Worm (Caenorhabditis elegans): Measurements from ENCODE around the gene sru-26.
A peak's percentile ranks its signal among the peaks of the same experiment; 100 is the strongest.

sru-26 gene

DNA sequence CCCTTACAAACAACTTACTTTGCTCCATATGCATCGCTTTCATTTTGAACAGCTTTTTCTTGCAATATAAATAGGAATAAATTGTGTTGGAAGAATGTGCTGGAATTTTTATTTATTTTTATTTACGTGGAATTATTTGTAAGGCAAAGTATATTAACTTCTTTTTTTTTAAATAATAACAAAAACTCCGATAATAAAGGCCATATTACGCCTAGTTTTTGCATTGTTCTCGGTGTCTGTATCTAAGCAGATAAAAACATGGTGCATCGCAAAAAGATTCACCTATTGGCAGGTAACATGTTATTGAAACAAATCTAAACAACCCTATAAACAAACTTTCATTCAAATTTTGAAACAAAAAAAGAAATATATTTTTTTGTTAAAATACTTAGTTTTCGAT lies 23.9 kb upstream of the sru-26 start, which contains the start of gene C25G4.8:
TSS of gene C25G4.8 (minus strand) at position 101 of the 400 bp plus-strand sequence.
- TF ChIP-seq nhr-237 (tag; optimal IDR thresholded peaks at IDR 0.05): no peak
- no peak for TF ChIP-seq tra-1 (GFP tag; IDR thresholded peaks at IDR 0.05)
- TF ChIP-seq dmd-8 (GFP tag; IDR thresholded peaks at IDR 0.05): no peak
- TF ChIP-seq nhr-6 (tag; optimal IDR thresholded peaks at IDR 0.05): no peak
- TF ChIP-seq ctbp-1 (GFP tag; IDR thresholded peaks at IDR 0.05): no peak
- TF ChIP-seq lir-3 (tag; optimal IDR thresholded peaks at IDR 0.05): no peak
- no peak for TF ChIP-seq nhr-77 (tag; optimal IDR thresholded peaks at IDR 0.05)

ce11 chrIV:12464822-12465221 lies 22.5 kb upstream of the sru-26 start:
- TF ChIP-seq nhr-6 (tag; optimal IDR thresholded peaks at IDR 0.05): no peak
- TF ChIP-seq vab-7 (GFP tag; IDR thresholded peaks at IDR 0.05): no peak
- TF ChIP-seq lir-3 (tag; optimal IDR thresholded peaks at IDR 0.05): no peak
- TF ChIP-seq egl-27 (tag; optimal IDR thresholded peaks at IDR 0.05): no peak
- TF ChIP-seq ctbp-1 (GFP tag; IDR thresholded peaks at IDR 0.05): no peak
- TF ChIP-seq Y75B8A.6 (GFP tag; IDR thresholded peaks at IDR 0.05): no peak
- peak; percentile 48; the same call in 1 of the 2 replicates for TF ChIP-seq hmg-1.1 (GFP tag; IDR thresholded peaks at IDR 0.05)
- no peak for TF ChIP-seq lin-39 (tag; optimal IDR thresholded peaks at IDR 0.05)
- TF ChIP-seq saeg-2 (GFP tag; IDR thresholded peaks at IDR 0.05): no peak
- TF ChIP-seq zfp-3 (GFP tag; conservative IDR thresholded peaks at IDR 0.05): no peak
- peak; percentile 47 for TF ChIP-seq fkh-10 (GFP tag; optimal IDR thresholded peaks at IDR 0.05)
- peak; percentile 12 for TF ChIP-seq hlh-11 (tag; optimal IDR thresholded peaks at IDR 0.05)
- no peak for TF ChIP-seq nhr-48 (tag; optimal IDR thresholded peaks at IDR 0.05)
- TF ChIP-seq attf-4 (tag; optimal IDR thresholded peaks at IDR 0.05): no peak
- no peak for TF ChIP-seq tra-1 (GFP tag; IDR thresholded peaks at IDR 0.05)
- no peak for TF ChIP-seq zip-11 (GFP tag; IDR thresholded peaks at IDR 0.05)
- TF ChIP-seq snpc-4 (tag; optimal IDR thresholded peaks at IDR 0.05): no peak
- no peak for TF ChIP-seq snpc-1.2 (GFP tag; IDR thresholded peaks at IDR 0.05)
- TF ChIP-seq hlh-30 (tag; optimal IDR thresholded peaks at IDR 0.05; ENCODE audit: insufficient read depth): peak; percentile 57
- TF ChIP-seq unc-39 (tag; optimal IDR thresholded peaks at IDR 0.05): no peak
- TF ChIP-seq aha-1 (tag): no peak
- TF ChIP-seq egl-43 (GFP tag; IDR thresholded peaks at IDR 0.05): 0 out of 2 replicates have a peak, but pooled peaks have one; percentile 29
- no peak for TF ChIP-seq Y105C5A.15 (GFP tag; IDR thresholded peaks at IDR 0.05)
- no peak for TF ChIP-seq madf-5 (GFP tag; IDR thresholded peaks at IDR 0.05)
- TF ChIP-seq mes-2 (tag; optimal IDR thresholded peaks at IDR 0.05; ENCODE audit: poor library complexity, severe bottlenecking): peak; percentile 33
- peak in 1 of 2 experiments; percentile 63 for TF ChIP-seq unc-62 (GFP tag; optimal IDR thresholded peaks at IDR 0.05 in 1 of 2)
- no peak for TF ChIP-seq unc-62 (tag; optimal IDR thresholded peaks at IDR 0.05)
- TF ChIP-seq zfp-2 (tag; optimal IDR thresholded peaks at IDR 0.05): no peak

- no peak for TF ChIP-seq mdt-29 (GFP tag; IDR thresholded peaks at IDR 0.05)
- peak; percentile 55 for TF ChIP-seq nhr-25 (tag; optimal IDR thresholded peaks at IDR 0.05; ENCODE audit: borderline replicate concordance, insufficient read depth)
- no peak for TF ChIP-seq daf-16 (GFP tag; optimal IDR thresholded peaks at IDR 0.05)
- TF ChIP-seq daf-16 (tag; optimal IDR thresholded peaks at IDR 0.05): no peak
- TF ChIP-seq ceh-32 (tag; optimal IDR thresholded peaks at IDR 0.05; ENCODE audit: poor library complexity): no peak
- TF ChIP-seq snpc-4 (tag; optimal IDR thresholded peaks at IDR 0.05): no peak
- peak; percentile 54 for TF ChIP-seq nhr-28 (tag; optimal IDR thresholded peaks at IDR 0.05)
- TF ChIP-seq R02D3.7 (tag; optimal IDR thresholded peaks at IDR 0.05): no peak
- no peak for TF ChIP-seq hlh-30 (tag; optimal IDR thresholded peaks at IDR 0.05; ENCODE audit: insufficient read depth)
Observed at ce11 chrIV:12467761-12468160, 19.5 kb upstream of the sru-26 start.
